Fruit fly (Drosophila melanogaster): ENCODE data around the gene CG9922.
A peak's percentile ranks its signal among the peaks of the same experiment; 100 is the strongest.

DNA sequence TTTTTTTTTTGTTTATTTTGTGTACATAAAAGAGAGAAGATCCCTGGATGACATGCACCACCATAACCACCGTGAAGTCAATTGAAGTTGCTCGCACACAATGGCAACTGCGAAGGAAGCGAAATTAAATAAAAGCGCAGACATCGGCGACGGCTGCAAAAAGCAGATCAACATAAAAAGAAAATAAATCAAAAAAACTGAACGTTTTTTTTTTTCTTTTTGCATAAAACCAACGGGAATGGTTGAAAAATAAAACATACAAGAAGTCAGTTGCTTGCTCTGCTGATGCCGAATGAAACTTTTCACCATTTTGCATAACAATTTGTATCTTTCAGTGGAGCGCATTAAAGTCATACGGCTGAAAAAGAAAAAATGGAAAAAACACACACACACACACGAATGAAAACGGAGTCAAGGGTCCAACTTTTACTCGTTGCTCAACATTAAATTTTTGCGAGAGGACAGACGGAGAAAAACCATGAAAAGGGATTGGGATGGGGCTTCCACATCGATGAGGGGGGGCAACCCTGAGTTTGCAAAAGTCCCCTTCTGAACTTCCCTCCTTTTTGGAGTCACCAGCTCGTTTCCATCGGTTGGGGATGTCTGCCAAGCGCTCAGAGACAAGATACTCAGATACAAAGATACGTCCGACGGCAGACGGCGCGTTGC, 29.8 kb downstream of the CG9922 start:
- TF ChIP-seq usp (GFP tag; optimal IDR thresholded peaks at IDR 0.05) (no peak), EcR (GFP tag; optimal IDR thresholded peaks at IDR 0.05) (peak in 1 of 2 experiments; percentile 2), CG8478 (optimal IDR thresholded peaks at IDR 0.05) (no peak), psq (optimal IDR thresholded peaks at IDR 0.05) (no peak), pan (optimal IDR thresholded peaks at IDR 0.05) (no peak)

All from whole organism.